Fruit fly (Drosophila melanogaster): ENCODE data around the gene CG32204.

Gene CG32204

DNA sequence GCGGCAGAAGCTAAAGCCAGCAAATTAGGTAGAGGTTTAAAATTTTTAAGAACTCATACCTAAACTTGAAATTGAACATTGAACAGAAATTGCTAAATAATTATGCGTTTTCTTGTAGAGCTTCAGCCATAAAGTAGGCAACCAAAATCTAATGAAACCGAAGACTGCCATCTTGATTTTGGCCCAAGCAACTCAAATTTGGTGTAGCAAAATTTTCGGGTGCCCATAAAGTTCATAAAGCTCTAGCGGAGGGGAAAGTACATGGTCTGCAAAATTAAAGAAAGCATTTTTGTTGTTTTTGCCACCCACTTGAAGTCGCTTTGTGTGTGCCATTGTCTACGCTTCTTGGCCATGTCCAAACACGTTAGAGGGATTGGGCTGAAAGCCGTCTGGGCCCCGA is 11.2 kb upstream of the CG32204 start:
- TF ChIP-seq CG11294 (GFP tag; IDR thresholded peaks at IDR 0.05) (no peak), fkh (GFP tag; optimal IDR thresholded peaks at IDR 0.05) (no peak), Eip78C (GFP tag) (peak; percentile 22), CG34406 (GFP tag; optimal IDR thresholded peaks at IDR 0.05) (no peak), vri (GFP tag; optimal IDR thresholded peaks at IDR 0.05) (no peak)

DNA sequence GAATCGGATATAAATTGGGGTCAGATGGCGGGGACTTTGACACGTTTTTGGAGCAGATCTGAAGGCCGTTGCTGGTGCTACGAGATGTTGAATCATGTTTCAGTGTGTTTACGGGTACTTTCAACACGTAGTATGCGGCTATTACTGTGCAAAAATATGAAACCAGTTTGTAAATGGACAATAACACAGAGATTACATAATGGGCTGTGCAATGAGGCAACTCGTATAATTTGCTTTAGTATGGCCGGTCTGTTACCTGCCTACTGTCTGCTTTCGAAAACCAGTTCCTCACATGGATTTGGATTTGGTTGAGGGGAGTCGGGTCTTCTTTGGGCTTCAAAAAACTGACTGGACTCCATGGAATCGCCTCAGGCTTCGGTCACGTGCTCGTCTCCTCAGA is 6.6 kb upstream of the CG32204 start:
- TF ChIP-seq CG11762 (GFP tag; optimal IDR thresholded peaks at IDR 0.05; ENCODE audit: insufficient read depth) (no peak), vri (GFP tag; optimal IDR thresholded peaks at IDR 0.05) (peak; percentile 97), pdm3 (GFP tag; optimal IDR thresholded peaks at IDR 0.05) (no peak), dac (GFP tag; optimal IDR thresholded peaks at IDR 0.05) (no peak), CG6163 (GFP tag; IDR thresholded peaks at IDR 0.05) (no peak), CG31627 (GFP tag; optimal IDR thresholded peaks at IDR 0.05) (no peak), lz (GFP tag; optimal IDR thresholded peaks at IDR 0.05) (no peak), Sox15 (GFP tag; optimal IDR thresholded peaks at IDR 0.05) (no peak), Eip93F (GFP tag; optimal IDR thresholded peaks at IDR 0.05) (no peak), Eip75B (GFP tag; optimal IDR thresholded peaks at IDR 0.05) (peak; percentile 22), fkh (GFP tag; optimal IDR thresholded peaks at IDR 0.05) (no peak), CG1621 (tag; optimal IDR thresholded peaks at IDR 0.05) (peak; percentile 1), OdsH (GFP tag; optimal IDR thresholded peaks at IDR 0.05) (no peak), dsx (GFP tag; optimal IDR thresholded peaks at IDR 0.05; ENCODE audit: poor library complexity, severe bottlenecking) (no peak), CG10669 (GFP tag; optimal IDR thresholded peaks at IDR 0.05) (no peak), fd85E (GFP tag; optimal IDR thresholded peaks at IDR 0.05) (no peak)

DNA sequence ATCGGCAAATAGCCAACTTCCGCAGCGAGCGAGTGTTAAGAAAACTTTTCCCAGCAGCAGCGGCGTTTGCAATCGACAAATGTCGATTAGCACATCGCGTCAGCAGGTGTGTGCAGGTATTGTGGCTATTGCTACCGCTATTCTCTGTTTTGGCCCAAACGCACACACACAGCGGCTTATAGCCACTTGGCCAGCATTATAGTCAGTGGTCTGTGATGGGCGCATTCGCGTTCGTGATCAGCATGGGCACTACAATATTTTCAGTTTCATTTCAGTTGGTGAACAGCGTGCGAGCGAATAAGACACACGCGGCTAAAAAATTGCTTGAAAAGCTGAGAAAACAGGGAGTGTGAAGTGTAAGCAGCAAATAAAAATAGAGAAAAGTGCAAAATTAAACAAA is 4.5 kb upstream of the CG32204 start, which contains the start of gene CG6836:
Gene CG6836, plus strand, starts transcription at position 271 of the 400 bp plus-strand sequence.
- TF ChIP-seq spab (GFP tag; optimal IDR thresholded peaks at IDR 0.05) (no peak), CG6163 (GFP tag; IDR thresholded peaks at IDR 0.05) (peak; percentile 15; the same call in 1 of the 3 replicates), Eip78C (GFP tag) (peak; percentile 29), fd59A (GFP tag; optimal IDR thresholded peaks at IDR 0.05) (no peak), fkh (GFP tag; optimal IDR thresholded peaks at IDR 0.05) (peak; percentile 1)

DNA sequence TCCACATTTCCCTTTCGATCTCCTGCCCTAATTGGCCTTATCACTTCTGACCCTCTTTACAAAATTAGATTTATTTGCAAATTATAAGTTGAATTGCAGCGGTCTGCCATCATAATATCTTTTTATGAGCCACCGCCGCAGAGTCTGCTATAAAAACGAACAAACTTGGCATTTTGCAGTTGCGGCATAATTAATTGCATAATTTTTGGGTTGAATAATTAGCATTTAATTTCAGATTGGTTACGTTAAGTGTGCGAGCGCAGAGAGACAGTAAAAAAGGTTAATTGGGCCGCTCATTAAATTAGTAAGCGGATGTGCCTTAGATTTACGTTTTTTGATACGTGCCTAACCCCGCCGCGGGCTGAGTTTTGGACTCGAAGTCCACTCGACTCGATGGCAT is 3.3 kb upstream of the CG32204 start:
- TF ChIP-seq dac (GFP tag; optimal IDR thresholded peaks at IDR 0.05) (no peak), vri (GFP tag; optimal IDR thresholded peaks at IDR 0.05) (no peak), CG6163 (GFP tag; IDR thresholded peaks at IDR 0.05) (0 out of 3 replicates have a peak, but pooled peaks have one; percentile 20), achi (GFP tag; optimal IDR thresholded peaks at IDR 0.05) (no peak)

DNA sequence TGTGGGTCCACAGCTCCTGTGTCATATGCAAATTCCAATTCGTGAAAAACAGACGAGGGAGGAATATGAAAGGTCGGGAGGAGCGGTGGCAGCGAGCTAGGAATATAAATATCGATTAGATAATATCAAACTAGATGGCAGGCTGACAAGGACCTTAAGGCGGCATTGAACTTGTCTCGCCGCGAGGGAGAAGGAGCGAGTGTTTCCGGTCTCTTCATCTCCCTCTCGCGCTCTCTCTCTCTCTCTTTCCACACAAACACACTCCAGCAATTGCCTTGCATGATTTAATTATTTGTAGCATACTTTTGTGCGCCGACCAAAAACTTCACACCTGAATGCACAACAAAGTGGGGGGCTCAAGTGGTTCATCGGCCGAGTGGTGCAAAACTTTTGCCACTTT is 1.1 kb upstream of the CG32204 start:
- TF ChIP-seq CG6854 (GFP tag; optimal IDR thresholded peaks at IDR 0.05), result no peak
- peak; percentile 8 for TF ChIP-seq OdsH (GFP tag; optimal IDR thresholded peaks at IDR 0.05)
- no peak for TF ChIP-seq spab (GFP tag; optimal IDR thresholded peaks at IDR 0.05)
- TF ChIP-seq lz (GFP tag; optimal IDR thresholded peaks at IDR 0.05), result peak; percentile 10
- peak; percentile 28 for TF ChIP-seq CG1621 (tag; optimal IDR thresholded peaks at IDR 0.05)
- TF ChIP-seq acj6 (GFP tag; optimal IDR thresholded peaks at IDR 0.05), result peak; percentile 22
- TF ChIP-seq CG10631 (GFP tag; optimal IDR thresholded peaks at IDR 0.05), result no peak
- peak; percentile 20 for TF ChIP-seq CG8319 (GFP tag; optimal IDR thresholded peaks at IDR 0.05)
- TF ChIP-seq Ets96B (tag; optimal IDR thresholded peaks at IDR 0.05), result no peak
- peak; percentile 55; the same call in 2 of the 3 replicates for TF ChIP-seq CG6163 (GFP tag; IDR thresholded peaks at IDR 0.05)
- TF ChIP-seq salr (GFP tag; optimal IDR thresholded peaks at IDR 0.05), result peak in 1 of 2 experiments; percentile 5
- peak; percentile 6 for TF ChIP-seq CG6808 (GFP tag; optimal IDR thresholded peaks at IDR 0.05)
- TF ChIP-seq eg (GFP tag; IDR thresholded peaks at IDR 0.05), result peak; percentile 65; the same call in 2 of the 3 replicates
- peak; percentile 30 for TF ChIP-seq CG34406 (GFP tag; optimal IDR thresholded peaks at IDR 0.05)
- no peak for TF ChIP-seq Met (GFP tag; optimal IDR thresholded peaks at IDR 0.05)
- TF ChIP-seq Sox15 (GFP tag; optimal IDR thresholded peaks at IDR 0.05), result no peak
- no peak for TF ChIP-seq Ets21C (GFP tag; optimal IDR thresholded peaks at IDR 0.05)
- TF ChIP-seq Eip93F (GFP tag; optimal IDR thresholded peaks at IDR 0.05), result no peak
- TF ChIP-seq Lpt (GFP tag; optimal IDR thresholded peaks at IDR 0.05), result no peak
- TF ChIP-seq CG9139 (GFP tag; optimal IDR thresholded peaks at IDR 0.05), result peak; percentile 14
- peak; percentile 8 for TF ChIP-seq achi (GFP tag; optimal IDR thresholded peaks at IDR 0.05)
- peak; percentile 10 for TF ChIP-seq CG8632 (GFP tag; optimal IDR thresholded peaks at IDR 0.05)
- no peak for TF ChIP-seq Gug (GFP tag; IDR thresholded peaks at IDR 0.05)
- no peak for TF ChIP-seq CG15336 (GFP tag; IDR thresholded peaks at IDR 0.05)
- TF ChIP-seq CG31627 (GFP tag; optimal IDR thresholded peaks at IDR 0.05), result peak; percentile 10
- TF ChIP-seq esn (GFP tag; optimal IDR thresholded peaks at IDR 0.05), result no peak
- TF ChIP-seq CG3919 (GFP tag; optimal IDR thresholded peaks at IDR 0.05), result peak; percentile 61
- TF ChIP-seq pdm3 (GFP tag; optimal IDR thresholded peaks at IDR 0.05), result no peak
- peak; percentile 4 for TF ChIP-seq CG10669 (GFP tag; optimal IDR thresholded peaks at IDR 0.05)
